Fruit fly (Drosophila melanogaster): ENCODE results near the gene PGS1.

Gene PGS1

dm6 chr3R:18694952-18695351 is 50.9 kb downstream of the PGS1 start, which contains the start of gene CG34282:
CG34282 (plus strand) TSS chr3R:18695252.
- TF ChIP-seq brk (GFP tag; optimal IDR thresholded peaks at IDR 0.05) = no peak
- no peak for TF ChIP-seq foxo (GFP tag; optimal IDR thresholded peaks at IDR 0.05)
- TF ChIP-seq Dif (GFP tag; optimal IDR thresholded peaks at IDR 0.05; ENCODE audit: partially characterized antibody) = no peak
- TF ChIP-seq OdsH (GFP tag; optimal IDR thresholded peaks at IDR 0.05) = no peak
- no peak for TF ChIP-seq Mio (GFP tag; optimal IDR thresholded peaks at IDR 0.05)
- TF ChIP-seq Hr78 (GFP tag; optimal IDR thresholded peaks at IDR 0.05) = no peak
- no peak for TF ChIP-seq CrebA (GFP tag; optimal IDR thresholded peaks at IDR 0.05; ENCODE audit: borderline replicate concordance)
- no peak for TF ChIP-seq dsf (GFP tag; optimal IDR thresholded peaks at IDR 0.05; ENCODE audit: borderline replicate concordance)
- TF ChIP-seq Hr83 (GFP tag; optimal IDR thresholded peaks at IDR 0.05; ENCODE audit: poor library complexity, severe bottlenecking) = no peak
- no peak for TF ChIP-seq pan (optimal IDR thresholded peaks at IDR 0.05)
- no peak for TF ChIP-seq N (GFP tag; optimal IDR thresholded peaks at IDR 0.05)
- TF ChIP-seq Abd-B (GFP tag; optimal IDR thresholded peaks at IDR 0.05) = no peak
- TF ChIP-seq sage (GFP tag; optimal IDR thresholded peaks at IDR 0.05) = no peak
- TF ChIP-seq fru (GFP tag; optimal IDR thresholded peaks at IDR 0.05) = no peak
- no peak for TF ChIP-seq lola (GFP tag; optimal IDR thresholded peaks at IDR 0.05)
- no peak for TF ChIP-seq Myc (optimal IDR thresholded peaks at IDR 0.05)
- no peak for TF ChIP-seq Sp1 (GFP tag; optimal IDR thresholded peaks at IDR 0.05)
- no peak for TF ChIP-seq h (GFP tag; optimal IDR thresholded peaks at IDR 0.05)
- TF ChIP-seq rgr (GFP tag; optimal IDR thresholded peaks at IDR 0.05) = no peak

Data from whole organism, wandering third instar larva.